Worm (Caenorhabditis elegans) whole organism, L3 larva: Measurements from ENCODE around the gene R02F2.1.

Experiments
- R02D3.7 ChIP-seq: fragments of 150-350 bp; optimal IDR thresholded peaks from 2 replicates; lab custom pipeline; 2014; ENCODE audit warnings: missing biosample characterization, missing genetic modification characterization
- aly-2 ChIP-seq: fragments of 150-350 bp; optimal IDR thresholded peaks from 2 replicates; lab custom pipeline; 2014; ENCODE audit warnings: missing biosample characterization, missing genetic modification characterization
- ama-1 ChIP-seq: fragments of 150-350 bp; optimal IDR thresholded peaks from 2 replicates; lab custom pipeline; 2018
- ceh-82 ChIP-seq: fragments of 150-350 bp; optimal IDR thresholded peaks from 2 replicates; lab custom pipeline; 2014; ENCODE audit warnings: missing biosample characterization, missing genetic modification characterization
- ceh-9 ChIP-seq: sonication (generic microtip); optimal IDR thresholded peaks from 2 replicates; lab custom pipeline; 2018; ENCODE audit warnings: missing biosample characterization, missing genetic modification characterization
- daf-12 ChIP-seq: fragments of 150-350 bp; optimal IDR thresholded peaks from 2 replicates; lab custom pipeline; 2014; ENCODE audit warnings: missing biosample characterization, missing genetic modification reagents, missing genetic modification characterization
- elt-1 ChIP-seq: fragments of 150-350 bp; optimal IDR thresholded peaks from 2 replicates; lab custom pipeline; 2014; ENCODE audit warnings: missing biosample characterization, missing genetic modification characterization
- elt-2 ChIP-seq: sonication (generic microtip); optimal IDR thresholded peaks from 2 replicates; lab custom pipeline; 2016; ENCODE audit warnings: missing genetic modification reagents, mild to moderate bottlenecking, missing genetic modification characterization, missing compliant biosample characterization
- elt-3 ChIP-seq, 3 experiments: fragments of 150-350 bp in 1 of 3; sonication (generic microtip) in 2 of 3; optimal IDR thresholded peaks; 2 replicates in 2 of 3; 4 replicates in 1 of 3; lab custom pipeline; 2014 to 2017; ENCODE audit warnings: missing biosample characterization in 3 of 3, missing genetic modification characterization in 3 of 3
- eor-1 ChIP-seq, 2 experiments: fragments of 150-350 bp; optimal IDR thresholded peaks; 2 replicates each; lab custom pipeline; 2014 to 2018; ENCODE audit warnings: missing biosample characterization in 2 of 2, missing genetic modification characterization in 2 of 2
- fkh-10 ChIP-seq: sonication (generic microtip); optimal IDR thresholded peaks from 2 replicates; lab custom pipeline; 2017; ENCODE audit warnings: missing biosample characterization, missing genetic modification reagents, missing genetic modification characterization
- hmg-11 ChIP-seq: sonication (generic microtip); optimal IDR thresholded peaks from 2 replicates; lab custom pipeline; 2016; ENCODE audit warnings: missing genetic modification characterization, missing compliant biosample characterization
- lin-15B ChIP-seq: fragments of 150-350 bp; optimal IDR thresholded peaks from 2 replicates; lab custom pipeline; 2014; ENCODE audit warnings: missing biosample characterization, missing genetic modification characterization
- lin-39 ChIP-seq: fragments of 150-350 bp; optimal IDR thresholded peaks from 2 replicates; lab custom pipeline; 2018; ENCODE audit warnings: missing biosample characterization, missing genetic modification reagents, missing genetic modification characterization
- lsy-12 ChIP-seq: sonication (generic microtip); optimal IDR thresholded peaks from 2 replicates; lab custom pipeline; 2016; ENCODE audit warnings: mild to moderate bottlenecking, missing genetic modification characterization, missing compliant biosample characterization
- mdl-1 ChIP-seq: fragments of 150-350 bp; optimal IDR thresholded peaks from 2 replicates; lab custom pipeline; 2014; ENCODE audit warnings: missing biosample characterization, missing genetic modification characterization
- nfya-1 ChIP-seq: sonication (generic microtip); optimal IDR thresholded peaks from 2 replicates; lab custom pipeline; 2017; ENCODE audit warnings: missing genetic modification characterization, mild to moderate bottlenecking, missing compliant biosample characterization, antibody characterized with exemption, moderate library complexity; ENCODE audit not compliant: insufficient read depth
- nhr-11 ChIP-seq: fragments of 150-350 bp; optimal IDR thresholded peaks from 2 replicates; lab custom pipeline; 2014; ENCODE audit warnings: missing biosample characterization, missing genetic modification characterization
- nhr-12 ChIP-seq: fragments of 150-350 bp; optimal IDR thresholded peaks from 2 replicates; lab custom pipeline; 2014; ENCODE audit warnings: missing biosample characterization, missing genetic modification characterization
- nhr-23 ChIP-seq: fragments of 150-350 bp; optimal IDR thresholded peaks from 2 replicates; lab custom pipeline; 2014; ENCODE audit warnings: missing biosample characterization, missing genetic modification reagents, missing genetic modification characterization
- nhr-237 ChIP-seq: fragments of 150-350 bp; optimal IDR thresholded peaks from 2 replicates; lab custom pipeline; 2014; ENCODE audit warnings: missing biosample characterization, missing genetic modification characterization
- nhr-25 ChIP-seq: sonication (generic microtip); optimal IDR thresholded peaks from 2 replicates; lab custom pipeline; 2017; ENCODE audit warnings: missing biosample characterization, missing genetic modification characterization
- nhr-28 ChIP-seq: fragments of 150-350 bp; optimal IDR thresholded peaks from 2 replicates; lab custom pipeline; 2014; ENCODE audit warnings: missing biosample characterization, missing genetic modification characterization
- nhr-43 ChIP-seq: sonication (generic microtip); optimal IDR thresholded peaks from 2 replicates; lab custom pipeline; 2016; ENCODE audit warnings: mild to moderate bottlenecking, missing genetic modification characterization, missing compliant biosample characterization; ENCODE audit not compliant: poor library complexity, severe bottlenecking
- nhr-67 ChIP-seq: fragments of 150-350 bp; optimal IDR thresholded peaks from 2 replicates; lab custom pipeline; 2014; ENCODE audit warnings: missing biosample characterization, missing genetic modification characterization
- pha-4 ChIP-seq: fragments of 150-350 bp; optimal IDR thresholded peaks from 2 replicates; lab custom pipeline; 2014; ENCODE audit warnings: missing biosample characterization, missing genetic modification reagents, missing genetic modification characterization
- pqm-1 ChIP-seq: fragments of 150-350 bp; optimal IDR thresholded peaks from 2 replicates; lab custom pipeline; 2017; ENCODE audit warnings: missing biosample characterization, missing genetic modification characterization, inconsistent platforms
- sea-2 ChIP-seq: fragments of 150-350 bp; sonication (generic microtip); optimal IDR thresholded peaks from 4 replicates; lab custom pipeline; 2014; ENCODE audit warnings: missing biosample characterization, missing genetic modification reagents, missing genetic modification characterization
- skn-1 ChIP-seq: fragments of 150-350 bp; optimal IDR thresholded peaks from 2 replicates; lab custom pipeline; 2014; ENCODE audit warnings: missing biosample characterization, missing genetic modification characterization
- snpc-4 ChIP-seq: fragments of 150-350 bp; optimal IDR thresholded peaks from 2 replicates; lab custom pipeline; 2014; ENCODE audit warnings: missing biosample characterization, missing genetic modification characterization
- unc-39 ChIP-seq: sonication (generic microtip); optimal IDR thresholded peaks from 4 replicates; lab custom pipeline; 2017; ENCODE audit warnings: missing biosample characterization, missing genetic modification characterization
- unc-62 ChIP-seq: fragments of 150-350 bp; sonication (generic microtip); optimal IDR thresholded peaks from 4 replicates; lab custom pipeline; 2014; ENCODE audit warnings: missing biosample characterization, missing genetic modification reagents, missing genetic modification characterization
- zag-1 ChIP-seq: fragments of 150-350 bp; optimal IDR thresholded peaks from 2 replicates; lab custom pipeline; 2014; ENCODE audit warnings: missing biosample characterization, missing genetic modification characterization
- ztf-11 ChIP-seq: fragments of 150-350 bp; optimal IDR thresholded peaks from 2 replicates; lab custom pipeline; 2014; ENCODE audit warnings: missing biosample characterization, missing genetic modification characterization
- ztf-4 ChIP-seq: fragments of 150-350 bp; optimal IDR thresholded peaks from 2 replicates; lab custom pipeline; 2014; ENCODE audit warnings: missing biosample characterization, missing genetic modification characterization

The R02F2.1 gene

ce11 chrIII:5543727-5544345 is 42.2 kb downstream of the R02F2.1 start, which contains the start of gene D1044.1:
Gene D1044.1 (plus strand): TSS chrIII:5544295.
- TF ChIP-seq lin-39 (tag; lab: Kevin White, UChicago) = no peak
- no peak for TF ChIP-seq lsy-12 (tag; lab: Kevin White, UChicago)
- TF ChIP-seq nhr-67 (tag; lab: Kevin White, UChicago) = no peak
- TF ChIP-seq nhr-12 (tag; lab: Kevin White, UChicago) = no peak
- no peak for TF ChIP-seq daf-12
- no peak for TF ChIP-seq lin-15B
- TF ChIP-seq ama-1 (lab: Kevin White, UChicago) = no peak
- no peak for TF ChIP-seq eor-1 (tag; optimal IDR thresholded peaks at IDR 0.05; lab: Kevin White, UChicago)
- TF ChIP-seq mdl-1 (tag; lab: Kevin White, UChicago) = no peak
- TF ChIP-seq elt-3 (tag; optimal IDR thresholded peaks at IDR 0.05; lab: Kevin White, UChicago) = no peak
- TF ChIP-seq, all 47 proteins: peak for 0

ce11 chrIII:5546309-5546708 is 44.6 kb downstream of the R02F2.1 start:
- TF ChIP-seq nhr-25 = peak; percentile 22
- peak; percentile 10 for TF ChIP-seq nfya-1
- TF ChIP-seq nhr-23 (tag; lab: Kevin White, UChicago) = peak; percentile 74
- TF ChIP-seq elt-2 (tag; lab: Kevin White, UChicago) = no peak
- TF ChIP-seq elt-1 (tag; lab: Kevin White, UChicago) = peak; percentile 28

DNA sequence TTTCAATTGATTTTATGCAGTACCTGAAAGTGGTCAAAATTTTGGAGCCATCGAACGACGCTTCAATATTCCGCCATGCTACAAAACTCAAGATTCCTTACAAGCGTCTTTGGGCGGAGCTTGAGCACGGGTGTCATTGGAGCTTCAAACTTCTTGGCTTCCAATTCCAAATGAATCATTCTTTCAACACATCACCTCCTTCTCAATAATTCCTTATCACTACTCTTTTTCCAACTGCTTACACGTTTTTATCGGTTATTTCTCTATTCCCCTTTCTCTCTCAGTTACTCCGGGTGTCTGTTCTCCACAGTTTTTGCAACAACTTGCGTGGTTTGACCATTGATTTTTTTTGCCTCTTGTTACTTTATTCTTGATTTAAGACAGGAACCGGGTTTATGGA is 45.0 kb downstream of the R02F2.1 start, which contains the start of gene F09F7.5:
Gene F09F7.5, plus strand, starts transcription at position 258 of the 400 bp plus-strand sequence.
- TF ChIP-seq nhr-11 (tag; lab: Kevin White, UChicago) (no peak), nhr-12 (tag; lab: Kevin White, UChicago) (no peak), elt-2 (tag; lab: Kevin White, UChicago) (peak; percentile 70), pqm-1 (tag; lab: Kevin White, UChicago) (peak; percentile 64), daf-12 (no peak), nhr-67 (tag; lab: Kevin White, UChicago) (no peak)

- TF ChIP-seq nfya-1 = peak; percentile 28
- TF ChIP-seq nhr-28 (tag; lab: Kevin White, UChicago) = no peak
- no peak for TF ChIP-seq unc-62
Measured at ce11 chrIII:5550193-5550592, 48.5 kb downstream of the R02F2.1 start.

DNA sequence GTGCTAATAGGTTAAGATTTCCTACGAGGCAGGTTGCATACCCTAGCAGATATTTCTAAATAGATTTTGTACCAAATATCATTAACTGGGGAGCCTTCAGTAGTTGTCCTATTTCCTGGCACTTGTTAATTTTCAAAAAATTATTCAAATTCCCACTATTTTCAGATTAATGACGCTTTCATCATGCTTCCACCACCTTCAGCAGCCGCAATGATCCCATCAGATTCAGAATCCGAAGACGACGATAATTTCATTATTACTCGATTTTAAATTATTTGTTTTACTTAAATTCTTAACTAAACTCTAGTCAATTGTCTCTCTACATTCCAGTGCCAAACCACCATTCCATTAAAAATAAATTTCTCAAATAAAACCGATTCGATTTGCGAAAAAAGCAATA is 49.2 kb downstream of the R02F2.1 start:
- TF ChIP-seq sea-2 (GFP tag; lab: Kevin White, UChicago) = no peak
- TF ChIP-seq ztf-4 (tag; lab: Kevin White, UChicago) = no peak
- no peak for TF ChIP-seq mdl-1 (tag; lab: Kevin White, UChicago)
- no peak for TF ChIP-seq fkh-10
- no peak for TF ChIP-seq unc-39
- no peak for TF ChIP-seq nhr-23 (tag; lab: Kevin White, UChicago)
- TF ChIP-seq lin-39 (tag; lab: Kevin White, UChicago) = no peak
- no peak for TF ChIP-seq nhr-25
- no peak for TF ChIP-seq elt-1 (tag; lab: Kevin White, UChicago)
- no peak for TF ChIP-seq snpc-4
- TF ChIP-seq R02D3.7 (tag; lab: Kevin White, UChicago) = no peak
- no peak for TF ChIP-seq ceh-9 (tag; lab: Kevin White, UChicago)
- TF ChIP-seq pha-4 (tag; lab: Kevin White, UChicago) = peak; percentile 25
- TF ChIP-seq ztf-11 (tag; lab: Kevin White, UChicago) = no peak
- no peak for TF ChIP-seq ceh-82 (tag; lab: Kevin White, UChicago)
- no peak for TF ChIP-seq skn-1 (tag; lab: Kevin White, UChicago)
- no peak for TF ChIP-seq hmg-11 (tag; lab: Kevin White, UChicago)
- no peak for TF ChIP-seq zag-1 (tag; lab: Kevin White, UChicago)
- no peak for TF ChIP-seq daf-12
- no peak for TF ChIP-seq nhr-237 (tag; lab: Kevin White, UChicago)
- peak; percentile 34 for TF ChIP-seq nhr-43
- TF ChIP-seq ama-1 (lab: Kevin White, UChicago) = peak; percentile 96
- TF ChIP-seq aly-2 (tag; lab: Kevin White, UChicago) = no peak
- peak; percentile 31 for TF ChIP-seq elt-2 (tag; lab: Kevin White, UChicago)
